Fruit fly (Drosophila melanogaster) whole organism, embryonic: ENCODE results near the gene kud.

ENCODE experiments used
- Antp ChIP-seq: fragments of 200-800 bp; sonication (Bioruptor generic); optimal IDR thresholded peaks from 3 replicates; lab custom pipeline; 2016; ENCODE audit warnings: missing biosample characterization, missing genetic modification characterization
- Atf3 ChIP-seq: fragments of 200-800 bp; sonication (Bioruptor generic); optimal IDR thresholded peaks from 3 replicates; lab custom pipeline; 2016; ENCODE audit warnings: missing biosample characterization, missing genetic modification characterization
- Awh ChIP-seq: fragments of 200-800 bp; sonication (Bioruptor generic); IDR thresholded peaks from 2 replicates; pipeline ENCODE4, ENCODE4 v1.3.6; 2022; ENCODE audit warnings: missing biosample characterization, missing genetic modification characterization
- Bdp1 ChIP-seq: fragments of 200-800 bp; sonication (Bioruptor generic); optimal IDR thresholded peaks from 3 replicates; lab custom pipeline; 2016; ENCODE audit warnings: missing biosample characterization, missing genetic modification characterization
- Bgb ChIP-seq: fragments of 200-800 bp; sonication (Bioruptor generic); IDR thresholded peaks from 2 replicates; pipeline ENCODE4 v1.3.6; 2022; ENCODE audit warnings: missing biosample characterization, missing genetic modification characterization; ENCODE audit not compliant: partially characterized antibody
- C15 ChIP-seq: fragments of 200-800 bp; sonication (Bioruptor generic); IDR thresholded peaks from 3 replicates; pipeline ENCODE4 v1.3.6; 2022; ENCODE audit warnings: missing biosample characterization, missing genetic modification characterization
- CG11456 ChIP-seq: fragments of 200-800 bp; sonication (Bioruptor generic); IDR thresholded peaks from 3 replicates; pipeline ENCODE4 v1.3.6; 2022; ENCODE audit warnings: missing biosample characterization, missing genetic modification characterization
- CG1233 ChIP-seq: fragments of 200-800 bp; sonication (Bioruptor generic); optimal IDR thresholded peaks from 4 replicates; lab custom pipeline; 2018; ENCODE audit warnings: missing biosample characterization, mild to moderate bottlenecking, missing genetic modification characterization
- CG12744 ChIP-seq: fragments of 200-800 bp; sonication (Bioruptor generic); optimal IDR thresholded peaks from 2 replicates; lab custom pipeline; 2016; ENCODE audit warnings: missing biosample characterization, missing genetic modification characterization
- CG15011 ChIP-seq: fragments of 200-800 bp; sonication (Bioruptor generic); optimal IDR thresholded peaks from 3 replicates; lab custom pipeline; 2018; ENCODE audit warnings: missing biosample characterization, mild to moderate bottlenecking, missing genetic modification characterization
- CG15696 ChIP-seq: fragments of 200-800 bp; sonication (Bioruptor generic); optimal IDR thresholded peaks from 2 replicates; lab custom pipeline; 2019; ENCODE audit warnings: missing biosample characterization, mild to moderate bottlenecking, missing genetic modification characterization, moderate library complexity
- CG16779 ChIP-seq: fragments of 200-800 bp; sonication (Bioruptor generic); IDR thresholded peaks from 2 replicates; pipeline ENCODE4 v1.3.6; 2022; ENCODE audit warnings: missing biosample characterization, missing genetic modification characterization
- CG17328 ChIP-seq: fragments of 200-800 bp; sonication (Bioruptor generic); IDR thresholded peaks from 2 replicates; pipeline ENCODE4 v1.3.6; 2022; ENCODE audit warnings: missing biosample characterization, missing genetic modification characterization
- CG17359 ChIP-seq: fragments of 200-800 bp; sonication (Bioruptor generic); optimal IDR thresholded peaks from 3 replicates; lab custom pipeline; 2018; ENCODE audit warnings: missing biosample characterization, mild to moderate bottlenecking, missing genetic modification characterization, moderate library complexity
- CG17385 ChIP-seq: fragments of 200-800 bp; sonication (Bioruptor generic); optimal IDR thresholded peaks from 3 replicates; lab custom pipeline; 2018; ENCODE audit warnings: missing biosample characterization, mild to moderate bottlenecking, missing genetic modification characterization
- CG17568 ChIP-seq: fragments of 200-800 bp; sonication (Bioruptor generic); optimal IDR thresholded peaks from 2 replicates; lab custom pipeline; 2018; ENCODE audit warnings: missing biosample characterization, mild to moderate bottlenecking, missing genetic modification characterization, moderate library complexity
- CG1792 ChIP-seq: fragments of 200-800 bp; sonication (Bioruptor generic); optimal IDR thresholded peaks from 2 replicates; lab custom pipeline; 2016; ENCODE audit warnings: missing biosample characterization, missing genetic modification characterization
- CG30020 ChIP-seq: fragments of 200-800 bp; optimal IDR thresholded peaks from 2 replicates; lab custom pipeline; 2019; ENCODE audit warnings: missing biosample characterization, mild to moderate bottlenecking, missing genetic modification characterization, moderate library complexity
- CG32532 ChIP-seq: fragments of 200-800 bp; sonication (Bioruptor generic); IDR thresholded peaks from 2 replicates; pipeline ENCODE4 v1.3.6; 2022; ENCODE audit warnings: missing biosample characterization, missing genetic modification characterization
- CG3847 ChIP-seq: fragments of 200-800 bp; sonication (Bioruptor generic); IDR thresholded peaks from 2 replicates; pipeline ENCODE4 v1.3.6; 2022; ENCODE audit warnings: missing biosample characterization, missing genetic modification characterization
- CG4820 ChIP-seq: fragments of 200-800 bp; sonication (Bioruptor generic); optimal IDR thresholded peaks from 3 replicates; lab custom pipeline; 2016; ENCODE audit warnings: missing biosample characterization, missing genetic modification characterization
- CG7372 ChIP-seq: fragments of 200-800 bp; sonication (Bioruptor generic); IDR thresholded peaks from 2 replicates; pipeline ENCODE4 v1.3.6; 2022; ENCODE audit warnings: missing biosample characterization, missing genetic modification characterization
- CG8359 ChIP-seq: fragments of 200-800 bp; sonication (Bioruptor generic); optimal IDR thresholded peaks from 2 replicates; lab custom pipeline; 2017; ENCODE audit warnings: missing biosample characterization, mild to moderate bottlenecking, missing genetic modification characterization, borderline replicate concordance
- CG8765 ChIP-seq: fragments of 200-800 bp; sonication (Bioruptor generic); IDR thresholded peaks from 2 replicates; pipeline ENCODE4 v1.3.6; 2022; ENCODE audit warnings: missing biosample characterization, missing genetic modification characterization
- CHES-1-like ChIP-seq: fragments of 200-800 bp; sonication (Bioruptor generic); optimal IDR thresholded peaks from 2 replicates; lab custom pipeline; 2016; ENCODE audit warnings: missing biosample characterization, missing genetic modification characterization
- Dad ChIP-seq: fragments of 200-800 bp; sonication (Bioruptor generic); optimal IDR thresholded peaks from 3 replicates; lab custom pipeline; 2016; ENCODE audit warnings: missing biosample characterization, missing genetic modification characterization
- Dbx ChIP-seq: fragments of 200-800 bp; sonication (Bioruptor generic); IDR thresholded peaks from 3 replicates; pipeline ENCODE4 v1.3.6; 2022; ENCODE audit warnings: missing biosample characterization, missing genetic modification characterization
- Hr51 ChIP-seq, 2 experiments: fragments of 200-800 bp; sonication (Bioruptor generic); optimal IDR thresholded peaks; 2 replicates in 1 of 2; 3 replicates in 1 of 2; lab custom pipeline; 2016 to 2018; ENCODE audit warnings: missing biosample characterization in 2 of 2, missing genetic modification characterization in 2 of 2, mild to moderate bottlenecking in 1 of 2, moderate library complexity in 1 of 2
- Jarid2 ChIP-seq: fragments of 200-800 bp; sonication (Bioruptor generic); optimal IDR thresholded peaks from 3 replicates; lab custom pipeline; 2017; ENCODE audit warnings: mild to moderate bottlenecking, missing biosample characterization, missing genetic modification reagents, missing genetic modification characterization
- NK7.1 ChIP-seq: fragments of 200-800 bp; sonication (Bioruptor generic); optimal IDR thresholded peaks from 3 replicates; lab custom pipeline; 2016; ENCODE audit warnings: missing biosample characterization, missing genetic modification characterization
- Oli ChIP-seq: fragments of 200-800 bp; sonication (Bioruptor generic); optimal IDR thresholded peaks from 2 replicates; lab custom pipeline; 2018; ENCODE audit warnings: missing biosample characterization, mild to moderate bottlenecking, missing genetic modification characterization, moderate library complexity
- Poxn ChIP-seq: fragments of 200-800 bp; sonication (Bioruptor generic); IDR thresholded peaks from 2 replicates; pipeline ENCODE4 v1.3.6; 2022; ENCODE audit warnings: missing biosample characterization, missing genetic modification characterization
- Sry-β ChIP-seq: fragments of 200-800 bp; sonication (Bioruptor generic); optimal IDR thresholded peaks from 2 replicates; lab custom pipeline; 2018; ENCODE audit warnings: missing biosample characterization, mild to moderate bottlenecking, missing genetic modification characterization, moderate library complexity
- Trl ChIP-seq, 3 experiments: fragments of >200 bp in 2 of 3; fragments of 200-800 bp in 1 of 3; sonication (Bioruptor generic) in 1 of 3; optimal IDR thresholded peaks; 2 replicates in 1 of 3; 3 replicates in 2 of 3; lab custom pipeline; 2016 to 2017; ENCODE audit warnings: missing biosample characterization in 1 of 3, missing genetic modification characterization in 1 of 3
- Usf ChIP-seq: fragments of 200-800 bp; sonication (Bioruptor generic); optimal IDR thresholded peaks from 2 replicates; lab custom pipeline; 2017; ENCODE audit warnings: missing genotype, missing biosample characterization, missing genetic modification characterization
- ase ChIP-seq: fragments of 200-800 bp; sonication (Bioruptor generic); IDR thresholded peaks from 3 replicates; pipeline ENCODE4 v1.3.6; 2022; ENCODE audit warnings: missing biosample characterization, missing genetic modification characterization
- bcd ChIP-seq: fragments of 200-800 bp; sonication (Bioruptor generic); optimal IDR thresholded peaks from 2 replicates; lab custom pipeline; 2017; ENCODE audit warnings: missing biosample characterization, mild to moderate bottlenecking, missing genetic modification characterization
- cad ChIP-seq: fragments of >200 bp; optimal IDR thresholded peaks from 2 replicates; lab custom pipeline; 2017; ENCODE audit warnings: missing biosample characterization, missing genetic modification characterization
- chinmo ChIP-seq: fragments of 200-800 bp; sonication (Bioruptor generic); IDR thresholded peaks from 4 replicates; pipeline ENCODE4 v1.3.6; 2022; ENCODE audit warnings: missing biosample characterization, missing genetic modification characterization; ENCODE audit not compliant: partially characterized antibody
- chn ChIP-seq: fragments of 200-800 bp; sonication (Bioruptor generic); optimal IDR thresholded peaks from 2 replicates; lab custom pipeline; 2016; ENCODE audit warnings: missing biosample characterization, missing genetic modification characterization
- ems ChIP-seq: fragments of 200-800 bp; sonication (Bioruptor generic); optimal IDR thresholded peaks from 3 replicates; lab custom pipeline; 2016; ENCODE audit warnings: missing biosample characterization, missing genetic modification characterization
- esg ChIP-seq: fragments of 200-800 bp; sonication (Bioruptor generic); conservative IDR thresholded peaks from 2 replicates; pipeline ENCODE4 v1.3.6; 2022; ENCODE audit warnings: missing biosample characterization, missing genetic modification characterization
- fd3F ChIP-seq: fragments of 200-800 bp; sonication (Bioruptor generic); optimal IDR thresholded peaks from 2 replicates; lab custom pipeline; 2018; ENCODE audit warnings: missing biosample characterization, mild to moderate bottlenecking, missing genetic modification characterization, moderate library complexity
- fru ChIP-seq: fragments of >200 bp; optimal IDR thresholded peaks from 2 replicates; lab custom pipeline; 2017
- jumu ChIP-seq: fragments of 200-800 bp; sonication (Bioruptor generic); optimal IDR thresholded peaks from 3 replicates; lab custom pipeline; 2016; ENCODE audit warnings: missing biosample characterization, missing genetic modification characterization
- klu ChIP-seq: fragments of 200-800 bp; sonication (Bioruptor generic); IDR thresholded peaks from 2 replicates; pipeline ENCODE4 v1.3.6; 2022; ENCODE audit warnings: missing biosample characterization, missing genetic modification characterization
- mam ChIP-seq: fragments of 200-800 bp; sonication (Bioruptor generic); optimal IDR thresholded peaks from 3 replicates; lab custom pipeline; 2016; ENCODE audit warnings: missing biosample characterization, missing genetic modification characterization
- p53 ChIP-seq: fragments of 200-800 bp; sonication (Bioruptor generic); optimal IDR thresholded peaks from 2 replicates; lab custom pipeline; 2016; ENCODE audit warnings: missing biosample characterization, missing genetic modification characterization
- pb ChIP-seq: fragments of 200-800 bp; sonication (Bioruptor generic); optimal IDR thresholded peaks from 3 replicates; lab custom pipeline; 2016; ENCODE audit warnings: missing biosample characterization, missing genetic modification characterization
- sens ChIP-seq: fragments of 200-800 bp; sonication (Bioruptor generic); peaks from one replicate; lab custom pipeline; 2016; ENCODE audit warnings: missing biosample characterization, missing genetic modification characterization
- tin ChIP-seq: fragments of 200-800 bp; sonication (Bioruptor generic); optimal IDR thresholded peaks from 3 replicates; lab custom pipeline; 2016; ENCODE audit warnings: missing biosample characterization, missing genetic modification characterization
- unc-4 ChIP-seq: fragments of 200-800 bp; sonication (Bioruptor generic); IDR thresholded peaks from 2 replicates; pipeline ENCODE4 v1.3.6; 2022; ENCODE audit warnings: missing biosample characterization, missing genetic modification characterization; ENCODE audit not compliant: partially characterized antibody
- wor ChIP-seq: fragments of 200-800 bp; sonication (Bioruptor generic); IDR thresholded peaks from 2 replicates; pipeline ENCODE4 v1.3.6; 2022; ENCODE audit warnings: missing biosample characterization, missing genetic modification characterization

Gene kud

DNA sequence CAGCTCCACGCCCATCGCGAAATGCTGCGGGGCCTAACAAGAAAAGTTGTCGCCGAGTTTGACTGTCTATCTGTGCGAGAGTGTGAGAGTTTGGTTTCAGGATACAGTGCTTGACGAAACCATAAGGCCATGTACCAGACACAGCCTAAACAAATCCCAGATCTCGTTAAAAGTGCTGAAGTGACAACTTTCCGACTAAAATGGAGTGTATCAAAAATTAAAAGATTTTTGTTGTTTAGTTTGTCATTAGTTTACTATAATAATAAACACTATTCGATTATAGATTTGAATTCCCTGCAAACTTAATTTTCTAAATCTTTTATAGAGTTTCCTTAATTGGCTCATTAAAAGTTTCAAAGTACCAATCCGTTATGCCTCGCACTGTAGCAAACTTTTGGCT, 48.9 kb upstream of the kud start (continued):
- TF ChIP-seq C15 (no peak), Atf3 (GFP tag; lab: Kevin White, UChicago) (no peak), chinmo (GFP tag; lab: Robert Waterston, UW) (no peak), CG3847 (GFP tag; lab: Robert Waterston, UW) (no peak), Antp (no peak), Poxn (no peak), unc-4 (GFP tag; lab: Robert Waterston, UW) (no peak), CG7372 (GFP tag; lab: Robert Waterston, UW) (no peak), tin (GFP tag; lab: Kevin White, UChicago) (no peak), fd3F (GFP tag; lab: Kevin White, UChicago) (no peak), pb (GFP tag; lab: Kevin White, UChicago) (no peak), CG1233 (peak; percentile 0), klu (GFP tag; lab: Robert Waterston, UW) (no peak), fru (lab: Kevin White, UChicago) (no peak), Trl (optimal IDR thresholded peaks at IDR 0.05; lab: Kevin White, UChicago) (no peak), Trl (GFP tag; optimal IDR thresholded peaks at IDR 0.05; lab: Kevin White, UChicago) (no peak), esg (GFP tag; lab: Robert Waterston, UW) (no peak), Hr51 (GFP tag; optimal IDR thresholded peaks at IDR 0.05; lab: Kevin White, UChicago) (peak in 1 of 2 experiments; percentile 47), Oli (tag; lab: Kevin White, UChicago) (peak; percentile 1), ems (GFP tag; lab: Kevin White, UChicago) (no peak), wor (GFP tag; lab: Robert Waterston, UW) (no peak), cad (GFP tag; lab: Kevin White, UChicago) (no peak), CG17385 (GFP tag; lab: Kevin White, UChicago) (peak; percentile 38), CG32532 (peak; percentile 43; the same call in 1 of the 2 replicates), Awh (GFP tag; lab: Robert Waterston, UW) (no peak), Jarid2 (GFP tag; lab: Kevin White, UChicago) (no peak), CG1792 (no peak), CG30020 (tag; lab: Kevin White, UChicago) (no peak), CG15011 (GFP tag; lab: Kevin White, UChicago) (peak; percentile 25), NK7.1 (GFP tag; lab: Kevin White, UChicago) (no peak), p53 (GFP tag; lab: Kevin White, UChicago) (no peak), CG8765 (GFP tag; lab: Robert Waterston, UW) (no peak), Sry-β (GFP tag; lab: Kevin White, UChicago) (no peak), Dad (no peak), CG16779 (GFP tag; lab: Robert Waterston, UW) (no peak), Bdp1 (GFP tag; lab: Kevin White, UChicago) (no peak), sens (no peak), Dbx (no peak), CG17359 (tag; lab: Kevin White, UChicago) (peak; percentile 10), CG17568 (GFP tag; lab: Kevin White, UChicago) (no peak), jumu (no peak), CG12744 (no peak), CG15696 (tag; lab: Kevin White, UChicago) (no peak), Usf (GFP tag; lab: Kevin White, UChicago) (no peak), CG17328 (no peak), CHES-1-like (GFP tag; lab: Kevin White, UChicago) (no peak), ase (GFP tag; lab: Robert Waterston, UW) (no peak), bcd (GFP tag; lab: Kevin White, UChicago) (peak; percentile 1), chn (GFP tag; lab: Kevin White, UChicago) (no peak), Bgb (GFP tag; lab: Robert Waterston, UW) (no peak), CG4820 (no peak), mam (GFP tag; lab: Kevin White, UChicago) (no peak), CG8359 (GFP tag; lab: Kevin White, UChicago) (no peak), CG11456 (GFP tag; lab: Robert Waterston, UW) (no peak)
